Worm (Caenorhabditis elegans): ENCODE data around the gene fbxa-136.

fbxa-136 gene

ce11 chrV:17486034-17486433, 34.8 kb upstream of the fbxa-136 start, which contains the start of gene scl-24:
Gene scl-24, plus strand, starts transcription at chrV:17486334.
- TF ChIP-seq T23F11.4 (GFP tag; optimal IDR thresholded peaks at IDR 0.05), result no peak
- no peak for TF ChIP-seq ets-4 (tag; optimal IDR thresholded peaks at IDR 0.05)
- no peak for TF ChIP-seq hlh-8 (tag; optimal IDR thresholded peaks at IDR 0.05)
- no peak for TF ChIP-seq zip-5 (tag; optimal IDR thresholded peaks at IDR 0.05)
- TF ChIP-seq unc-55 (GFP tag; optimal IDR thresholded peaks at IDR 0.05), result no peak
- no peak for TF ChIP-seq K02D7.2 (tag; optimal IDR thresholded peaks at IDR 0.05)
- TF ChIP-seq che-1 (tag; optimal IDR thresholded peaks at IDR 0.05), result no peak
- no peak for TF ChIP-seq hlh-30 (tag; optimal IDR thresholded peaks at IDR 0.05; ENCODE audit: insufficient read depth)
- TF ChIP-seq eyg-1 (tag; optimal IDR thresholded peaks at IDR 0.05), result no peak
- no peak for TF ChIP-seq pros-1 (tag; optimal IDR thresholded peaks at IDR 0.05)
- no peak for TF ChIP-seq syd-9 (tag; optimal IDR thresholded peaks at IDR 0.05)
- TF ChIP-seq tbx-7 (tag; optimal IDR thresholded peaks at IDR 0.05), result no peak
- TF ChIP-seq ref-2 (tag; optimal IDR thresholded peaks at IDR 0.05), result no peak
- no peak for TF ChIP-seq ceh-22 (tag; optimal IDR thresholded peaks at IDR 0.05)
- TF ChIP-seq nhr-232 (tag; optimal IDR thresholded peaks at IDR 0.05), result no peak

- TF ChIP-seq ceh-19 (GFP tag; optimal IDR thresholded peaks at IDR 0.05) (no peak), ceh-22 (tag; optimal IDR thresholded peaks at IDR 0.05) (no peak), lim-6 (tag; optimal IDR thresholded peaks at IDR 0.05) (no peak), K09A11.1 (tag; optimal IDR thresholded peaks at IDR 0.05; ENCODE audit: insufficient read depth) (no peak), pag-3 (tag; optimal IDR thresholded peaks at IDR 0.05; ENCODE audit: borderline replicate concordance) (no peak), pros-1 (tag; optimal IDR thresholded peaks at IDR 0.05) (no peak), unc-55 (GFP tag; optimal IDR thresholded peaks at IDR 0.05) (no peak), unc-3 (GFP tag; conservative IDR thresholded peaks at IDR 0.05) (no peak), unc-3 (tag; optimal IDR thresholded peaks at IDR 0.05) (no peak), Y22D7AL.16 (tag; optimal IDR thresholded peaks at IDR 0.05) (no peak), pha-4 (tag; optimal IDR thresholded peaks at IDR 0.05) (no peak), ceh-45 (GFP tag; IDR thresholded peaks at IDR 0.05) (no peak), sdc-2 (tag; optimal IDR thresholded peaks at IDR 0.05) (no peak), F13H6.1 (tag; optimal IDR thresholded peaks at IDR 0.05) (no peak), zip-5 (tag; optimal IDR thresholded peaks at IDR 0.05) (no peak)
Measured at ce11 chrV:17493732-17494131, 27.1 kb upstream of the fbxa-136 start, which contains the start of gene fbxa-102. Gene fbxa-102, minus strand, starts transcription at chrV:17493832.

- TF ChIP-seq gmeb-2 (tag; optimal IDR thresholded peaks at IDR 0.05), result no peak
- no peak for TF ChIP-seq ceh-24 (tag; optimal IDR thresholded peaks at IDR 0.05)
- no peak for TF ChIP-seq dmd-4 (tag; optimal IDR thresholded peaks at IDR 0.05; ENCODE audit: borderline replicate concordance)
- no peak for TF ChIP-seq unc-3 (GFP tag; conservative IDR thresholded peaks at IDR 0.05)
- TF ChIP-seq unc-3 (tag; optimal IDR thresholded peaks at IDR 0.05), result no peak
- no peak for TF ChIP-seq odd-2 (tag; optimal IDR thresholded peaks at IDR 0.05)
- TF ChIP-seq hlh-15 (tag; optimal IDR thresholded peaks at IDR 0.05), result no peak
- TF ChIP-seq ets-4 (tag; optimal IDR thresholded peaks at IDR 0.05), result no peak
- TF ChIP-seq hlh-6 (tag; optimal IDR thresholded peaks at IDR 0.05), result no peak
- TF ChIP-seq fax-1 (tag; optimal IDR thresholded peaks at IDR 0.05), result no peak
- TF ChIP-seq ceh-9 (tag; optimal IDR thresholded peaks at IDR 0.05), result no peak
- TF ChIP-seq hlh-30 (tag; optimal IDR thresholded peaks at IDR 0.05; ENCODE audit: insufficient read depth), result no peak
- no peak for TF ChIP-seq pha-2 (tag; optimal IDR thresholded peaks at IDR 0.05)
- TF ChIP-seq T23F11.4 (GFP tag; optimal IDR thresholded peaks at IDR 0.05), result no peak
- TF ChIP-seq K09A11.1 (tag; optimal IDR thresholded peaks at IDR 0.05; ENCODE audit: insufficient read depth), result no peak
- TF ChIP-seq ref-2 (tag; optimal IDR thresholded peaks at IDR 0.05), result no peak
- no peak for TF ChIP-seq unc-86 (tag; optimal IDR thresholded peaks at IDR 0.05)
- TF ChIP-seq hlh-8 (tag; optimal IDR thresholded peaks at IDR 0.05), result no peak
- no peak for TF ChIP-seq lim-6 (tag; optimal IDR thresholded peaks at IDR 0.05)
- no peak for TF ChIP-seq ceh-6 (GFP tag; optimal IDR thresholded peaks at IDR 0.05)
- no peak for TF ChIP-seq sox-2 (GFP tag; IDR thresholded peaks at IDR 0.05)
Measured at ce11 chrV:17496071-17496470, 24.8 kb upstream of the fbxa-136 start, which contains the start of gene srh-118. Gene srh-118, minus strand, starts transcription at chrV:17496171.
